Worm (Caenorhabditis elegans) whole organism, late embryonic: ENCODE measurements around the gene set-14.

Experiments
- ceh-19 ChIP-seq: fragments of 200-800 bp; sonication (Bioruptor generic); optimal IDR thresholded peaks from 2 replicates; lab custom pipeline; 2018; ENCODE audit warnings: mild to moderate bottlenecking, missing genetic modification characterization, missing compliant biosample characterization
- nfya-1 ChIP-seq: sonication (generic microtip); optimal IDR thresholded peaks from 2 replicates; lab custom pipeline; 2017; ENCODE audit warnings: missing genetic modification characterization, mild to moderate bottlenecking, missing compliant biosample characterization, antibody characterized with exemption, moderate library complexity

DNA sequence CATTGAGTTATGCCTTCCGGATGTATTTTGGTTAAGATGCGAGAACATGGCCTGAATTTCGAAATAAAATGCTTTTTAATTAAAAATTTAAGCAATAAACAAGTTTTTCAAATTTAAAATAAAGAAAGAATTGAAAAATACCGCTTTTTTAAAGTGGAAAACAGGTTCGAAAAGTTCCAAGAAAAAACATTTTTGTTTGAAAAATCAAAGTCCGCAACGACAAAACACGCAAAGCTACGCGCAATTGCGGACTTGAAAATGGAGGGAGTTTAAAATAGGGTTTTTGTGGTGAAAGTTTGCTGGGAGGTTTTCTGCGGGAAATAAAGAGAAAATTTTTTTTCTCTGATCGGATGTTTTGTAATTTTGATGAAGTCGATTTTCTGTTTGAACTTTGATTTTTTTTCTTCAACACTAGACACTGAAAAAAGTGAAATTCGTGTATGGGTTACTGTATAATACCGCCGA, 2.4 kb upstream of the set-14 start, which contains the start of gene npp-19:
- TF ChIP-seq ceh-19 (GFP tag; lab: Kevin White, UChicago) (no peak), nfya-1 (peak; percentile 35)
